Fruit fly (Drosophila melanogaster) whole organism, pupa: Measurements from ENCODE around the gene Kebab.

ENCODE experiments used
- CG10348 ChIP-seq: fragments of 200-800 bp; sonication (Bioruptor generic); IDR thresholded peaks from 2 replicates; pipeline ENCODE4 v1.3.6; 2022; ENCODE audit warnings: missing biosample characterization, missing genetic modification characterization
- CG13204 ChIP-seq: fragments of 200-800 bp; sonication (Bioruptor generic); optimal IDR thresholded peaks from 2 replicates; lab custom pipeline; 2018; ENCODE audit warnings: missing biosample characterization, mild to moderate bottlenecking, missing genetic modification characterization, moderate library complexity
- CG14655 ChIP-seq: fragments of 200-800 bp; sonication (Bioruptor generic); optimal IDR thresholded peaks from 3 replicates; lab custom pipeline; 2017; ENCODE audit warnings: mild to moderate bottlenecking, missing biosample characterization, missing genetic modification reagents, missing genetic modification characterization
- CG15710 ChIP-seq: fragments of 200-800 bp; sonication (Bioruptor generic); optimal IDR thresholded peaks from 2 replicates; lab custom pipeline; 2018; ENCODE audit warnings: missing biosample characterization, mild to moderate bottlenecking, missing genetic modification characterization, moderate library complexity
- CG17806 ChIP-seq: fragments of 200-800 bp; sonication (Bioruptor generic); optimal IDR thresholded peaks from 2 replicates; lab custom pipeline; 2018; ENCODE audit warnings: missing biosample characterization, mild to moderate bottlenecking, missing genetic modification characterization, moderate library complexity
- CG32121 ChIP-seq: fragments of 200-800 bp; sonication (Bioruptor generic); IDR thresholded peaks from 2 replicates; pipeline ENCODE4 v1.3.6; 2022; ENCODE audit warnings: missing biosample characterization, missing genetic modification characterization
- CG34367 ChIP-seq: fragments of 200-800 bp; sonication (Bioruptor generic); optimal IDR thresholded peaks from 2 replicates; lab custom pipeline; 2018; ENCODE audit warnings: missing biosample characterization, mild to moderate bottlenecking, missing genetic modification characterization
- CG4496 ChIP-seq: fragments of 200-800 bp; sonication (Bioruptor generic); IDR thresholded peaks from 3 replicates; pipeline ENCODE4 v1.3.6; 2022; ENCODE audit warnings: missing biosample characterization, missing genetic modification characterization
- CG8159 ChIP-seq: fragments of 200-800 bp; sonication (Bioruptor generic); optimal IDR thresholded peaks from 3 replicates; lab custom pipeline; 2018; ENCODE audit warnings: missing biosample characterization, mild to moderate bottlenecking, missing genetic modification characterization, moderate library complexity
- CG8301 ChIP-seq: fragments of 200-800 bp; sonication (Bioruptor generic); optimal IDR thresholded peaks from 2 replicates; lab custom pipeline; 2018; ENCODE audit warnings: missing biosample characterization, mild to moderate bottlenecking, missing genetic modification characterization
- CG9948 ChIP-seq: fragments of 200-800 bp; sonication (Bioruptor generic); optimal IDR thresholded peaks from 2 replicates; lab custom pipeline; 2018; ENCODE audit warnings: missing biosample characterization, mild to moderate bottlenecking, missing genetic modification characterization, moderate library complexity
- D1 ChIP-seq: fragments of 200-800 bp; sonication (Bioruptor generic); optimal IDR thresholded peaks from 2 replicates; lab custom pipeline; 2018; ENCODE audit warnings: missing biosample characterization, mild to moderate bottlenecking, missing genetic modification characterization, moderate library complexity
- EcR ChIP-seq: fragments of 200-800 bp; sonication (Bioruptor generic); optimal IDR thresholded peaks from 3 replicates; lab custom pipeline; 2019; ENCODE audit warnings: missing biosample characterization, missing genetic modification characterization, mild to moderate bottlenecking, moderate library complexity, missing genetic modification reagents
- Ets98B ChIP-seq: fragments of 200-800 bp; sonication (Bioruptor generic); IDR thresholded peaks from 2 replicates; pipeline ENCODE4 v1.3.6; 2022; ENCODE audit warnings: missing biosample characterization, missing genetic modification characterization
- Pif1A ChIP-seq: fragments of 200-800 bp; sonication (Bioruptor generic); optimal IDR thresholded peaks from 3 replicates; lab custom pipeline; 2016; ENCODE audit warnings: missing biosample characterization, missing genetic modification characterization
- Pif1B ChIP-seq: fragments of 200-800 bp; sonication (Bioruptor generic); optimal IDR thresholded peaks from 3 replicates; lab custom pipeline; 2016; ENCODE audit warnings: missing biosample characterization, missing genetic modification characterization
- Snoo ChIP-seq: fragments of 200-800 bp; sonication (Bioruptor generic); optimal IDR thresholded peaks from 3 replicates; lab custom pipeline; 2017; ENCODE audit warnings: missing biosample characterization, mild to moderate bottlenecking, missing genetic modification characterization, inconsistent platforms
- fd96Ca ChIP-seq: fragments of 200-800 bp; sonication (Bioruptor generic); IDR thresholded peaks from 3 replicates; pipeline ENCODE4 v1.3.6; 2022; ENCODE audit warnings: missing biosample characterization, missing genetic modification characterization
- gl ChIP-seq: fragments of 200-800 bp; sonication (Bioruptor generic); optimal IDR thresholded peaks from 2 replicates; lab custom pipeline; 2018; ENCODE audit warnings: missing biosample characterization, mild to moderate bottlenecking, missing genetic modification characterization
- rn ChIP-seq: fragments of 200-800 bp; sonication (Bioruptor generic); IDR thresholded peaks from 2 replicates; pipeline ENCODE4 v1.3.6; 2022; ENCODE audit warnings: missing biosample characterization, missing genetic modification characterization

Kebab gene

dm6 chr2L:2013057-2013456 is 32.2 kb upstream of the Kebab start:
- TF ChIP-seq CG8301 (tag; lab: Kevin White, UChicago) = no peak
- TF ChIP-seq CG17806 (tag; lab: Kevin White, UChicago) = no peak
- TF ChIP-seq Pif1B = no peak
- TF ChIP-seq Snoo (tag; lab: Kevin White, UChicago) = no peak
- no peak for TF ChIP-seq CG32121 (GFP tag; lab: Robert Waterston, UW)
- TF ChIP-seq gl (tag; lab: Kevin White, UChicago) = no peak
- no peak for TF ChIP-seq CG14655 (GFP tag; lab: Kevin White, UChicago)
- TF ChIP-seq rn = no peak
- TF ChIP-seq, all 21 proteins: peak for 0

dm6 chr2L:2013836-2014434 is 31.4 kb upstream of the Kebab start:
- no peak for TF ChIP-seq CG14655 (GFP tag; lab: Kevin White, UChicago)
- TF ChIP-seq CG8159 (tag; lab: Kevin White, UChicago) = peak; percentile 13
- TF ChIP-seq rn = no peak
- no peak for TF ChIP-seq Snoo (tag; lab: Kevin White, UChicago)
- TF ChIP-seq fd96Ca (GFP tag; lab: Robert Waterston, UW) = no peak
- TF ChIP-seq CG4496 = peak; percentile 41; the same call in 1 of the 3 replicates
- TF ChIP-seq EcR (GFP tag; lab: Kevin White, UChicago) = no peak
- peak; percentile 10 for TF ChIP-seq CG15710 (tag; lab: Kevin White, UChicago)
- TF ChIP-seq CG32121 (GFP tag; lab: Robert Waterston, UW) = no peak
- no peak for TF ChIP-seq CG17806 (tag; lab: Kevin White, UChicago)
- no peak for TF ChIP-seq CG9948 (tag; lab: Kevin White, UChicago)
- no peak for TF ChIP-seq Ets98B (GFP tag; lab: Robert Waterston, UW)

- TF ChIP-seq fd96Ca (GFP tag; lab: Robert Waterston, UW) = no peak
- TF ChIP-seq CG10348 (GFP tag; lab: Robert Waterston, UW) = no peak
- no peak for TF ChIP-seq CG9948 (tag; lab: Kevin White, UChicago)
- no peak for TF ChIP-seq CG17806 (tag; lab: Kevin White, UChicago)
- TF ChIP-seq, all 21 proteins: peak for 0
Measured at dm6 chr2L:2015204-2015603, 30.1 kb upstream of the Kebab start.

- TF ChIP-seq Pif1A (GFP tag; lab: Kevin White, UChicago) = no peak
- TF ChIP-seq fd96Ca (GFP tag; lab: Robert Waterston, UW) = no peak
- TF ChIP-seq CG9948 (tag; lab: Kevin White, UChicago) = no peak
- no peak for TF ChIP-seq EcR (GFP tag; lab: Kevin White, UChicago)
- TF ChIP-seq CG8301 (tag; lab: Kevin White, UChicago) = no peak
- no peak for TF ChIP-seq CG15710 (tag; lab: Kevin White, UChicago)
- TF ChIP-seq Snoo (tag; lab: Kevin White, UChicago) = no peak
- TF ChIP-seq CG13204 (GFP tag; lab: Kevin White, UChicago) = no peak
- no peak for TF ChIP-seq Ets98B (GFP tag; lab: Robert Waterston, UW)
- no peak for TF ChIP-seq rn
- no peak for TF ChIP-seq CG14655 (GFP tag; lab: Kevin White, UChicago)
- TF ChIP-seq, all 21 proteins: peak for 0
Measured at dm6 chr2L:2022823-2023222, 22.5 kb upstream of the Kebab start.

- TF ChIP-seq Pif1A (GFP tag; lab: Kevin White, UChicago) (no peak), CG8301 (tag; lab: Kevin White, UChicago) (no peak), CG34367 (tag; lab: Kevin White, UChicago) (no peak)
Measured at dm6 chr2L:2031522-2031921, 13.8 kb upstream of the Kebab start.

dm6 chr2L:2032076-2032475 is 13.2 kb upstream of the Kebab start:
- TF ChIP-seq CG8301 (tag; lab: Kevin White, UChicago) = no peak
- no peak for TF ChIP-seq Ets98B (GFP tag; lab: Robert Waterston, UW)
- TF ChIP-seq fd96Ca (GFP tag; lab: Robert Waterston, UW) = no peak
- no peak for TF ChIP-seq Pif1B
- no peak for TF ChIP-seq EcR (GFP tag; lab: Kevin White, UChicago)
- TF ChIP-seq CG9948 (tag; lab: Kevin White, UChicago) = no peak
- TF ChIP-seq D1 (tag; lab: Kevin White, UChicago) = no peak
- TF ChIP-seq gl (tag; lab: Kevin White, UChicago) = no peak
- no peak for TF ChIP-seq CG34367 (tag; lab: Kevin White, UChicago)
- TF ChIP-seq CG32121 (GFP tag; lab: Robert Waterston, UW) = no peak
- TF ChIP-seq Snoo (tag; lab: Kevin White, UChicago) = no peak
- no peak for TF ChIP-seq CG4496
- TF ChIP-seq CG13204 (GFP tag; lab: Kevin White, UChicago) = no peak
- TF ChIP-seq CG15710 (tag; lab: Kevin White, UChicago) = no peak
- TF ChIP-seq, all 21 proteins: peak for 0

- no peak for TF ChIP-seq CG8301 (tag; lab: Kevin White, UChicago)
- no peak for TF ChIP-seq CG13204 (GFP tag; lab: Kevin White, UChicago)
- TF ChIP-seq Snoo (tag; lab: Kevin White, UChicago) = no peak
- TF ChIP-seq CG8159 (tag; lab: Kevin White, UChicago) = no peak
- TF ChIP-seq fd96Ca (GFP tag; lab: Robert Waterston, UW) = no peak
Measured at dm6 chr2L:2035941-2036340, 9.4 kb upstream of the Kebab start, which contains the start of gene CG42296. CG42296 (minus strand) TSS chr2L:2036041.
